Worm (Caenorhabditis elegans): ENCODE results near the gene Y47D7A.3.
A peak's percentile ranks its signal among the peaks of the same experiment; 100 is the strongest.

The Y47D7A.3 gene

DNA sequence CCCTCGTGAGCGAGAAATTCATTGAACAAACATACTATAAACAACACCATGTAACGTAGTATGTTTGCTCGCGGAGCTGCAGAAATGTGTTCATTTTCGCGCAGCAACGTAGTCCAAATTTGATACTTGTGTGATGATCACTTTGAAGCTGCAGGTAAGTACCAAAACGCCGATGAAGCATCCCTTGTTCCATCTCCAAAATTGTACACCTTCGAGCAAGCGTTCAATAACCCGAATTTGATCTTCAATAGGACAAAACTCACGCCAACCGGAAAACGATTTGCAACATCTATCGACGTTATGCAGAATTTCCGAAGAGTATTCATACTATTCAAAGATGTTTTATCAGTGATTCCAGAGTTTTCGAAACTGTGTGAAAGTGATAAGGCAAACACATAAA, at the start of gene Y47D7A.3:
Gene Y47D7A.3 (plus strand): TSS at position 301 of the 400 bp plus-strand sequence.
- TF ChIP-seq nhr-129 (tag; optimal IDR thresholded peaks at IDR 0.05) (no peak), sem-4 (tag; optimal IDR thresholded peaks at IDR 0.05) (no peak), skn-1 (tag; optimal IDR thresholded peaks at IDR 0.05) (no peak), mbf-1 (tag; optimal IDR thresholded peaks at IDR 0.05) (no peak)

DNA sequence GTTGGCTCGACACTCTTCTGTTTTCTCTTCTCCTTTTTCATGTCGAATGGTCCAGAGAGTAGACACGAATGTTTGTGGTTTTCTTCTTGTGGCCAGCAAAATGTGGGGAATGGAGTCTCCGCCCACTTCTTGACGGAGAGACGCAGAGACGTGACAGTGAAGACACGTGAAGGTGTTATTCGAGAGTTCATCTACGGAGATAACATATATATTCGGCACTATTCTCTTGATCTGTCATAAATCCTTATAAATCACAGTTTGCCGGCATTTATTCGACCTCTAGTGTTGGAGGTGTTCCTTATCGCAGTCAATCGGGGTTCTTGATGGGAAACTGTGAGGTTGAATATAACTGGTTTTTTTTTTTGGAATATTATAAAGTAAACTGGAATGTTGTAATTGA, 49.2 kb upstream of the Y47D7A.3 start, which contains the start of gene F32D1.3:
Gene F32D1.3 (minus strand): TSS at position 65 of the 400 bp plus-strand sequence.
- TF ChIP-seq ztf-1 (GFP tag; conservative IDR thresholded peaks at IDR 0.05) (no peak), ZK546.5 (tag; optimal IDR thresholded peaks at IDR 0.05) (no peak), lin-11 (tag; optimal IDR thresholded peaks at IDR 0.05) (no peak), nhr-6 (tag; optimal IDR thresholded peaks at IDR 0.05) (no peak), skn-1 (tag; optimal IDR thresholded peaks at IDR 0.05) (no peak), mdl-1 (tag; optimal IDR thresholded peaks at IDR 0.05) (peak in 1 of 2 experiments; percentile 31), nhr-23 (tag; optimal IDR thresholded peaks at IDR 0.05) (no peak), ztf-11 (tag; optimal IDR thresholded peaks at IDR 0.05) (no peak), aly-2 (tag; optimal IDR thresholded peaks at IDR 0.05) (no peak), F13H6.1 (tag; optimal IDR thresholded peaks at IDR 0.05) (no peak), unc-55 (GFP tag; optimal IDR thresholded peaks at IDR 0.05) (no peak), unc-62 (GFP tag; optimal IDR thresholded peaks at IDR 0.05) (no peak), dmd-4 (tag; optimal IDR thresholded peaks at IDR 0.05) (no peak), sma-9 (GFP tag; optimal IDR thresholded peaks at IDR 0.05) (peak; percentile 53), sma-9 (tag; optimal IDR thresholded peaks at IDR 0.05) (no peak), nhr-11 (tag; optimal IDR thresholded peaks at IDR 0.05) (no peak), lsy-2 (tag; optimal IDR thresholded peaks at IDR 0.05) (no peak), lin-39 (tag; optimal IDR thresholded peaks at IDR 0.05) (no peak), sma-3 (GFP tag; optimal IDR thresholded peaks at IDR 0.05) (no peak), mab-5 (tag; optimal IDR thresholded peaks at IDR 0.05) (no peak), nhr-21 (tag; optimal IDR thresholded peaks at IDR 0.05) (no peak), elt-1 (tag; optimal IDR thresholded peaks at IDR 0.05) (peak; percentile 10), lin-13 (GFP tag; optimal IDR thresholded peaks at IDR 0.05) (no peak), fos-1 (tag; optimal IDR thresholded peaks at IDR 0.05) (no peak), ceh-16 (tag; optimal IDR thresholded peaks at IDR 0.05) (peak; percentile 43), gmeb-1 (tag; optimal IDR thresholded peaks at IDR 0.05) (no peak), C34F6.9 (tag; optimal IDR thresholded peaks at IDR 0.05) (no peak), alr-1 (tag; optimal IDR thresholded peaks at IDR 0.05) (no peak), crh-2 (tag; optimal IDR thresholded peaks at IDR 0.05) (no peak), nhr-12 (tag; optimal IDR thresholded peaks at IDR 0.05) (no peak), snpc-4 (tag; optimal IDR thresholded peaks at IDR 0.05) (no peak), elt-3 (tag; optimal IDR thresholded peaks at IDR 0.05) (no peak), nhr-25 (tag; optimal IDR thresholded peaks at IDR 0.05) (peak; percentile 31), nhr-129 (tag; optimal IDR thresholded peaks at IDR 0.05) (no peak), sem-4 (tag; optimal IDR thresholded peaks at IDR 0.05) (no peak), egl-27 (tag; optimal IDR thresholded peaks at IDR 0.05) (no peak), zag-1 (tag; optimal IDR thresholded peaks at IDR 0.05) (no peak), ztf-4 (tag; optimal IDR thresholded peaks at IDR 0.05) (no peak), Y55F3AM.14 (GFP tag; optimal IDR thresholded peaks at IDR 0.05) (no peak), nhr-237 (tag; optimal IDR thresholded peaks at IDR 0.05) (no peak)

DNA sequence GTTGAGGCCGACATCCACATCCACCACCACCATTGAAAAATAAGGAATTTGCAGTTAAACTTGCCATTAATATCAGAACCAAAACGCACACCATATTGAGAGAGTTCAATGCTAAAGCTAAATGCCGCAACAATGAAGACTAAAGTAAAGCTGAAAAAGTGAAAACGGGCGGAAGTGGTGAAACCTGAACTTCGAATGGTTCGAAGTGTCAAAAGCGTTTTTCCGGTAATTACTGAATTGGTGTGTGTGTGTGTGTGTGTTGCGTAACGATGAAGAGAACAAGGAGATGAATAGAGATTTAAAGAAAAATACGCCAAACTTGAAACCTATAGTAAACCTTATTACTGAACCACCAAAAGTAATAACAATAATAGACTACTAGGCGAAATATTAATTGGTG, 46.2 kb upstream of the Y47D7A.3 start, which contains the start of gene grl-13:
Gene grl-13 (minus strand): TSS at position 101 of the 400 bp plus-strand sequence.
- TF ChIP-seq sma-3 (GFP tag; optimal IDR thresholded peaks at IDR 0.05) (no peak), aly-2 (tag; optimal IDR thresholded peaks at IDR 0.05) (no peak), crh-2 (tag; optimal IDR thresholded peaks at IDR 0.05) (no peak), nhr-11 (tag; optimal IDR thresholded peaks at IDR 0.05) (no peak), alr-1 (tag; optimal IDR thresholded peaks at IDR 0.05) (no peak), nhr-21 (tag; optimal IDR thresholded peaks at IDR 0.05) (no peak)

DNA sequence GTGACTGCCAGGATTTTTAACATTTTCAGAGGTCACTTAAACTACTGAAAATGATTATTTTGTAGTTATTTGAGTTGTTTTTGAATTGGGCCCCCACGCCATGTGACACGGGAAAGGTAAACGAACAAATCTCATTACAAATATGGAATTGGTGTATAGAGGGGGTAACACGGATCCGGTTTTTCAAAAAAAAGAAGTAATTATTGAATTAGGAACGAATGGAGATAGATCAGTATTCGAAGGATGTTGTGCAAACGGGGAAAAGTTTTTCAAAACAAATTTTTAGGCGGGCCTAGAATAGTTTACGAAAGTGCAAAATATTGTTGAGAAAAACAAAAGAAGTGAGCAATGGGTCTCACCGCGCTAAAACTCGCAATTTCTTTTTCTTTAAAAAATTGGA, 44.3 kb upstream of the Y47D7A.3 start, which contains the start of gene F32D1.11:
Gene F32D1.11 (minus strand): TSS at position 101 of the 400 bp plus-strand sequence.
- no peak for TF ChIP-seq sma-3 (GFP tag; optimal IDR thresholded peaks at IDR 0.05)
- TF ChIP-seq nhr-10 (tag; optimal IDR thresholded peaks at IDR 0.05), result no peak
- TF ChIP-seq dmd-4 (tag; optimal IDR thresholded peaks at IDR 0.05), result no peak
- TF ChIP-seq nhr-129 (tag; optimal IDR thresholded peaks at IDR 0.05), result no peak
- TF ChIP-seq skn-1 (tag; optimal IDR thresholded peaks at IDR 0.05), result no peak
- no peak for TF ChIP-seq elt-3 (tag; optimal IDR thresholded peaks at IDR 0.05)
